Worm (Caenorhabditis elegans) whole organism, late embryonic: Measurements from ENCODE around the gene F54H12.8.

Experiments
- ceh-14 ChIP-seq: sonication (generic microtip); optimal IDR thresholded peaks from 2 replicates; lab custom pipeline; 2016; ENCODE audit warnings: missing genotype, missing genetic modification characterization, missing compliant biosample characterization
- ets-4 ChIP-seq: sonication (generic microtip); optimal IDR thresholded peaks from 2 replicates; lab custom pipeline; 2016; ENCODE audit warnings: missing genetic modification characterization, missing compliant biosample characterization
- pag-3 ChIP-seq: sonication (generic microtip); optimal IDR thresholded peaks from 2 replicates; lab custom pipeline; 2016; ENCODE audit warnings: missing compliant biosample characterization, missing genetic modification characterization, borderline replicate concordance

DNA sequence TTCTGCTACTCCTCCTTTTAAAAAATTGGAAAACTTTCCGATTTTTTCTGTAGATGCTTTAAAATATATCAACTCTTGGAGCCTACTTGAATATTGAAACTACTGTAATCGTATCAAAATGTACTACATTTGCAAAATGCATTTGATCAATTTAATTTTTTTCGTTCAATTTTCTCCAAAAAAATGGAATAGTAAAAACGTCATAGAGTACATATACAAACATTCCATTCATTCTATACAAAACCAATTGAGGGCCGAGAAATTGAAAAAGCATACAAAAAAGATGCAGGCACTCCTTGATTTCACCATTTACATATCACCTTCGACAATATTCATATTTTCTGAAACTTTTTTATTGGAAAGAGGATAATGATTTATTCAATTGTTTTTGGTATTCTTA is 35.1 kb upstream of the F54H12.8 start, which contains the start of gene C06G4.6:
- TF ChIP-seq ets-4 (no peak), pag-3 (tag; lab: Kevin White, UChicago) (no peak), ceh-14 (tag; lab: Kevin White, UChicago) (no peak)
